Worm (Caenorhabditis elegans): ENCODE measurements around the gene wrt-4.

Gene wrt-4

ce11 chrX:15724994-15725393 is 32.1 kb downstream of the wrt-4 start:
- TF ChIP-seq ztf-23 (GFP tag; IDR thresholded peaks at IDR 0.05) (no peak), T22C8.4 (GFP tag; IDR thresholded peaks at IDR 0.05) (no peak), cog-1 (tag; optimal IDR thresholded peaks at IDR 0.05) (no peak), ref-1 (GFP tag; conservative IDR thresholded peaks at IDR 0.05) (no peak), klf-2 (GFP tag; conservative IDR thresholded peaks at IDR 0.05) (no peak), med-1 (GFP tag; optimal IDR thresholded peaks at IDR 0.05; ENCODE audit: insufficient read depth) (no peak), tab-1 (GFP tag; IDR thresholded peaks at IDR 0.05) (no peak), ztf-29 (GFP tag; IDR thresholded peaks at IDR 0.05) (no peak), flt-1 (GFP tag; IDR thresholded peaks at IDR 0.05) (no peak)

- TF ChIP-seq ztf-23 (GFP tag; IDR thresholded peaks at IDR 0.05), result no peak
These were observed 35.7 kb downstream of the wrt-4 start, which contains the start of gene ZK662.5 for ce11 chrX:15721346-15721745. TSS of gene ZK662.5 (plus strand) at chrX:15721646.

DNA sequence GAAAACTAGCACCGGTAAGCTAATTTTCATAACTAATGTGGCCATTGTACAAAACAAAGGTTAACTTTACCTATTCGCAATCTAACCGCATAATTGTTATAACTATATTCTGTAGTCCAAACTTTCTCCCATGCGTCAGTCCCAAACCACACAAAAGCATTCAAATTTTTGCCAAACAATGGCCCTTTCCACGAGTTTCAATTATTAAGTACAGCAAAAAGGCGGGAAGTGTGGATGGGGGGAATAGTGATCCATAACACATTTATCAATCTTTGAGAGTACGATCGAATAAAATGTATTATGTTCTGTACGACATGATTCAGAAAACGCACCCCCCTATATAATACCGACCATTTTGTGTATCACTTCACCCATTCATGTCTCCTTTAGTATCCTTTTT is 38.7 kb downstream of the wrt-4 start, which contains the start of gene ZK662.6:
Gene ZK662.6 (plus strand): TSS at position 301 of the 400 bp plus-strand sequence.
- TF ChIP-seq cog-1 (tag; optimal IDR thresholded peaks at IDR 0.05), result no peak
- no peak for TF ChIP-seq ref-1 (GFP tag; conservative IDR thresholded peaks at IDR 0.05)
- TF ChIP-seq T22C8.4 (GFP tag; IDR thresholded peaks at IDR 0.05), result no peak
- TF ChIP-seq ztf-23 (GFP tag; IDR thresholded peaks at IDR 0.05), result no peak
- no peak for TF ChIP-seq ztf-29 (GFP tag; IDR thresholded peaks at IDR 0.05)
- TF ChIP-seq klf-2 (GFP tag; conservative IDR thresholded peaks at IDR 0.05), result no peak
- TF ChIP-seq tab-1 (GFP tag; IDR thresholded peaks at IDR 0.05), result no peak
- no peak for TF ChIP-seq med-1 (GFP tag; optimal IDR thresholded peaks at IDR 0.05; ENCODE audit: insufficient read depth)
- no peak for TF ChIP-seq flt-1 (GFP tag; IDR thresholded peaks at IDR 0.05)

- no peak for TF ChIP-seq T22C8.4 (GFP tag; IDR thresholded peaks at IDR 0.05)
- no peak for TF ChIP-seq ref-1 (GFP tag; conservative IDR thresholded peaks at IDR 0.05)
- no peak for TF ChIP-seq klf-2 (GFP tag; conservative IDR thresholded peaks at IDR 0.05)
- no peak for TF ChIP-seq ztf-29 (GFP tag; IDR thresholded peaks at IDR 0.05)
- no peak for TF ChIP-seq tab-1 (GFP tag; IDR thresholded peaks at IDR 0.05)
- no peak for TF ChIP-seq ztf-23 (GFP tag; IDR thresholded peaks at IDR 0.05)
- TF ChIP-seq med-1 (GFP tag; optimal IDR thresholded peaks at IDR 0.05; ENCODE audit: insufficient read depth), result no peak
- TF ChIP-seq cog-1 (tag; optimal IDR thresholded peaks at IDR 0.05), result no peak
These were observed 40.1 kb downstream of the wrt-4 start for ce11 chrX:15716971-15717370.

- TF ChIP-seq ref-1 (GFP tag; conservative IDR thresholded peaks at IDR 0.05) (no peak), cog-1 (tag; optimal IDR thresholded peaks at IDR 0.05) (no peak), ztf-23 (GFP tag; IDR thresholded peaks at IDR 0.05) (no peak), tab-1 (GFP tag; IDR thresholded peaks at IDR 0.05) (no peak), T22C8.4 (GFP tag; IDR thresholded peaks at IDR 0.05) (no peak), klf-2 (GFP tag; conservative IDR thresholded peaks at IDR 0.05) (no peak), flt-1 (GFP tag; IDR thresholded peaks at IDR 0.05) (no peak), ztf-29 (GFP tag; IDR thresholded peaks at IDR 0.05) (no peak), med-1 (GFP tag; optimal IDR thresholded peaks at IDR 0.05; ENCODE audit: insufficient read depth) (no peak)
These were observed 43.9 kb downstream of the wrt-4 start for ce11 chrX:15713189-15713588.

DNA sequence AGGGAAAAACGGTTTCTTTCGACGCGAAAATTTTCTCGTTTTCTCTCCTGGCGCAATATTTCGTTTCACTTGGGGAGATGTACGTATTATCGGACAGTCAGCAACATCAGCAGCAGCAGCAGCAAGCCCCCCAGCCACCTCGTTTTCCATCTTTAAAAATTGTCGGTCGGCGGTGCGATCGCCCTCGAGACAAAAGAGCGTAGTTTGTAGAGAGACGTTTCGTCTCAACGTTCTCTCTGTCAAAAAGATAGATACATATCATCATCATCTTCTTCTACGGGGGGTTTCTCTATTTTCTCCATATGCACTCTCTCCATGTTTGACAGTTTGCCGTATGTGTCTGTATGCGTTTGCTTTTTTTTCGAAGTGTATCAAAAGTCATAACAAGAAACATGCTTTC is 47.5 kb downstream of the wrt-4 start:
- no peak for TF ChIP-seq tab-1 (GFP tag; IDR thresholded peaks at IDR 0.05)
- no peak for TF ChIP-seq med-1 (GFP tag; optimal IDR thresholded peaks at IDR 0.05; ENCODE audit: insufficient read depth)

DNA sequence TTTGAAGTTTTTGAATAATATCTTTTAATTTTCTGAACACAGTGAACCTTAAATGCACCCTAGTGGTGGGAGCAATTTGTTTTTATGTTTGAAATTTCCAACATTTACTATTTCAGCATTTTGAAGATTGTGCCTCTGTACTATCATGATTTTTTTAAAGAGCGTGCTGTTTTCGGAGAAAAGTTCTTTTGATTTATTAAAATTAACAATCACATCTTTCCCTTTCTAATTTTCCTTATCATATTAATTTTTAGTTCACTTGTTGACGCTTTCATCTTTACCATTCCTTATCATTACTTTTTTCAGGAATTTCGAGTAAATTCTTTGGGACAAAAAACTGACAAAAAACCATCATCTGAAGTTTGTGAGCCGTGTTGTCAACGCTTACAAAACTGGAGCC is 49.2 kb downstream of the wrt-4 start, which contains the start of gene nhr-48:
Gene nhr-48 (plus strand): TSS at position 301 of the 400 bp plus-strand sequence.
- TF ChIP-seq cog-1 (tag; optimal IDR thresholded peaks at IDR 0.05), result no peak
- TF ChIP-seq ztf-29 (GFP tag; IDR thresholded peaks at IDR 0.05), result no peak
- TF ChIP-seq med-1 (GFP tag; optimal IDR thresholded peaks at IDR 0.05; ENCODE audit: insufficient read depth), result no peak
- no peak for TF ChIP-seq klf-2 (GFP tag; conservative IDR thresholded peaks at IDR 0.05)
- TF ChIP-seq ref-1 (GFP tag; conservative IDR thresholded peaks at IDR 0.05), result no peak
- no peak for TF ChIP-seq flt-1 (GFP tag; IDR thresholded peaks at IDR 0.05)
- no peak for TF ChIP-seq T22C8.4 (GFP tag; IDR thresholded peaks at IDR 0.05)
- no peak for TF ChIP-seq ztf-23 (GFP tag; IDR thresholded peaks at IDR 0.05)
- TF ChIP-seq tab-1 (GFP tag; IDR thresholded peaks at IDR 0.05), result no peak

ce11 chrX:15707366-15707892 is 49.6 kb downstream of the wrt-4 start:
- TF ChIP-seq med-1 (GFP tag; optimal IDR thresholded peaks at IDR 0.05; ENCODE audit: insufficient read depth) (no peak), cog-1 (tag; optimal IDR thresholded peaks at IDR 0.05) (peak; percentile 79), klf-2 (GFP tag; conservative IDR thresholded peaks at IDR 0.05) (no peak), ztf-23 (GFP tag; IDR thresholded peaks at IDR 0.05) (no peak), tab-1 (GFP tag; IDR thresholded peaks at IDR 0.05) (peak; percentile 75), flt-1 (GFP tag; IDR thresholded peaks at IDR 0.05) (peak; percentile 79; the same call in 1 of the 2 replicates)

DNA sequence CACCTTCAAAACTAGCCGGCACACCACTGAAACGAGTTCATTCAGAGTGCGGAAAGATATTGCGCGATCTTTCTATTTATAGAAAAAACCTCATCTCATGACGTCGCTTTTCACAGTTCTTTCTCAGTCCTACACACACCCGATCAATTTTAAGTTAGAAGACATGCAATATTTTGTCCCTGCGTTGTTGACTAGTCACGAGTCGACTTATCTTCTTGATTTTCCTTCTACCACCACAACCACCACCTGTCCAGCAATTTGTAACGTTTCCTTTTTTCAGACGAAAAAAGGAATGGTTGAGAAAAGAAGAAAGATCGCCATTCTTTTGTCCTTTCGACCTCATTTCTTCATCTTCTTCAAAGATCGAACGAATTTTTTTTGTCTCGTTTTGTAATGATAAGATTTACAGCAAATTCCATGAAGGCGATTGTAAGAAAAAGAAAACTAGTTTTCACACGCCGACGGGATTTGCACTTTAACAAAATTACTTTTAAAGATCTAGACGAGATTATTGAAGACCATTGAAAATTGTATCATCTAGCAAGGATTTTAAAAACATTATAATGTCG is 50.9 kb downstream of the wrt-4 start:
- TF ChIP-seq flt-1 (GFP tag; IDR thresholded peaks at IDR 0.05) (no peak), ztf-23 (GFP tag; IDR thresholded peaks at IDR 0.05) (no peak), klf-2 (GFP tag; conservative IDR thresholded peaks at IDR 0.05) (no peak), med-1 (GFP tag; optimal IDR thresholded peaks at IDR 0.05; ENCODE audit: insufficient read depth) (no peak), tab-1 (GFP tag; IDR thresholded peaks at IDR 0.05) (no peak), ztf-29 (GFP tag; IDR thresholded peaks at IDR 0.05) (no peak), ref-1 (GFP tag; conservative IDR thresholded peaks at IDR 0.05) (no peak), cog-1 (tag; optimal IDR thresholded peaks at IDR 0.05) (no peak), T22C8.4 (GFP tag; IDR thresholded peaks at IDR 0.05) (no peak)

DNA sequence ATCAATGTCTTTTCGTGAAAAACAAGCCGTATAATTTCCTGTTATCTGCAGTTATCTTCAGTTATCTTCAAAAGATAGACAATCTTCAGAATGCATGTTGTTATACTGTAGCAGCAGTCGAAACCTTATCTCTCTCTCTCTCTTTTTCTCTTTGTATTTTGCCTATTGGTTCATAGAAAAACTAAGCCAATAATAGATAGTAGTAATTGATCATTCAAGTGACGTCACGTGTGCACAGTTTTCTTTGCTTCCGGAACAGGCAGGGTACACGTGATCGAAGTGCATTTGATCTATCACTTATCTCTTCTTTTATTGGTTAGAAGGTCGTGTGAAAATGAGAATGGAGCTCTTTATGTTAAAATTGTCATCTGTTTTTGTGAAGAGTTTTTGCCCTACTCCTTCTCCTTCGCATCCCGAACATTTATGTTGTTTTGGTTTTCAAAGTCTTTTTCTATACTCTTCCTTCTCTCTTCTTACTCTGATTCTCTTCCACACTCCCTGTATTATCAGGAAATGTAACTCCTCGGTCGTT is 52.4 kb downstream of the wrt-4 start:
- TF ChIP-seq ztf-23 (GFP tag; IDR thresholded peaks at IDR 0.05) (no peak), ref-1 (GFP tag; conservative IDR thresholded peaks at IDR 0.05) (no peak), cog-1 (tag; optimal IDR thresholded peaks at IDR 0.05) (no peak), ztf-29 (GFP tag; IDR thresholded peaks at IDR 0.05) (no peak), klf-2 (GFP tag; conservative IDR thresholded peaks at IDR 0.05) (no peak), T22C8.4 (GFP tag; IDR thresholded peaks at IDR 0.05) (no peak)
